Worm (Caenorhabditis elegans) whole organism, early embryonic: ENCODE data around the gene cyn-9.

Experiments used
- B0310.2 ChIP-seq: sonication (generic microtip); optimal IDR thresholded peaks from 2 replicates; lab custom pipeline; 2016; ENCODE audit warnings: mild to moderate bottlenecking, missing genetic modification characterization, missing compliant biosample characterization
- F13C5.2 ChIP-seq: sonication (generic microtip); optimal IDR thresholded peaks from 2 replicates; lab custom pipeline; 2017; ENCODE audit warnings: mild to moderate bottlenecking, missing genetic modification characterization, inconsistent platforms, missing compliant biosample characterization
- ama-1 ChIP-seq: fragments of 150-350 bp; optimal IDR thresholded peaks from 2 replicates; lab custom pipeline; 2014
- ceh-13 ChIP-seq: fragments of 200-800 bp; sonication (Bioruptor generic); optimal IDR thresholded peaks from 2 replicates; lab custom pipeline; 2018; ENCODE audit warnings: mild to moderate bottlenecking, missing genetic modification characterization, missing compliant biosample characterization
- ceh-36 ChIP-seq: sonication (generic microtip); optimal IDR thresholded peaks from 2 replicates; lab custom pipeline; 2016; ENCODE audit warnings: missing genetic modification characterization, inconsistent platforms, missing compliant biosample characterization
- ets-7 ChIP-seq: sonication (generic microtip); optimal IDR thresholded peaks from 2 replicates; lab custom pipeline; 2016; ENCODE audit warnings: missing genotype, missing genetic modification characterization, missing compliant biosample characterization
- flt-1 ChIP-seq: fragments of 200-800 bp; sonication (Bioruptor generic); IDR thresholded peaks from 2 replicates; pipeline ENCODE4 v1.3.6; 2022; ENCODE audit warnings: missing genetic modification characterization, missing compliant biosample characterization
- hmbx-1 ChIP-seq: sonication (generic microtip); optimal IDR thresholded peaks from 2 replicates; lab custom pipeline; 2016; ENCODE audit warnings: mild to moderate bottlenecking, missing genetic modification characterization, missing compliant biosample characterization
- hmg-4 ChIP-seq: fragments of 200-800 bp; sonication (Bioruptor generic); optimal IDR thresholded peaks from 2 replicates; lab custom pipeline; 2018; ENCODE audit warnings: mild to moderate bottlenecking, missing genetic modification characterization, missing compliant biosample characterization
- hnd-1 ChIP-seq: sonication (generic microtip); optimal IDR thresholded peaks from 2 replicates; lab custom pipeline; 2016; ENCODE audit warnings: missing genetic modification characterization, missing compliant biosample characterization
- pes-1 ChIP-seq: fragments of 200-800 bp; sonication (Bioruptor generic); IDR thresholded peaks from 2 replicates; pipeline ENCODE4 v1.3.6; 2022; ENCODE audit warnings: missing genetic modification reagents, missing genetic modification characterization, missing compliant biosample characterization
- tbx-11 ChIP-seq: fragments of 200-800 bp; sonication (Bioruptor generic); IDR thresholded peaks from 2 replicates; pipeline ENCODE4 v1.3.6; 2022; ENCODE audit warnings: missing genetic modification characterization, missing compliant biosample characterization
- tbx-37 ChIP-seq: fragments of 200-800 bp; sonication (Bioruptor generic); conservative IDR thresholded peaks from 2 replicates; pipeline ENCODE4 v1.3.6; 2022; ENCODE audit warnings: missing genetic modification reagents, missing genetic modification characterization, missing compliant biosample characterization

- TF ChIP-seq ama-1 (lab: Kevin White, UChicago), result no peak
- TF ChIP-seq tbx-11 (GFP tag; lab: Robert Waterston, UW), result no peak
- no peak for TF ChIP-seq ceh-36
- TF ChIP-seq pes-1 (GFP tag; lab: Robert Waterston, UW), result no peak
- no peak for TF ChIP-seq tbx-37 (GFP tag; lab: Robert Waterston, UW)
- TF ChIP-seq hmg-4, result no peak
- no peak for TF ChIP-seq hmbx-1
- no peak for TF ChIP-seq B0310.2
- no peak for TF ChIP-seq flt-1 (GFP tag; lab: Robert Waterston, UW)
- TF ChIP-seq hnd-1, result no peak
- no peak for TF ChIP-seq ets-7 (tag; lab: Kevin White, UChicago)
- no peak for TF ChIP-seq F13C5.2 (tag; lab: Kevin White, UChicago)
- TF ChIP-seq ceh-13 (GFP tag; lab: Kevin White, UChicago), result no peak
These were observed 16.5 kb downstream of the cyn-9 start for ce11 chrIII:3682869-3683403.
